Fruit fly (Drosophila melanogaster): ENCODE results near the gene CG15765.
A peak's percentile ranks its signal among the peaks of the same experiment; 100 is the strongest.

The CG15765 gene

dm6 chrX:5883394-5883793 is 65.0 kb downstream of the CG15765 start (continued):
- TF ChIP-seq CG13123 (GFP tag; optimal IDR thresholded peaks at IDR 0.05) (peak; percentile 25), CG11695 (GFP tag; IDR thresholded peaks at IDR 0.05) (no peak), CG12769 (tag; optimal IDR thresholded peaks at IDR 0.05) (peak; percentile 46), E2f1 (GFP tag; IDR thresholded peaks at IDR 0.05) (peak; percentile 37; the same call in 1 of the 2 replicates), Opbp (GFP tag; IDR thresholded peaks at IDR 0.05; ENCODE audit: partially characterized antibody) (peak; percentile 49; the same call in 1 of the 3 replicates), CG16863 (GFP tag; optimal IDR thresholded peaks at IDR 0.05) (peak; percentile 20), CG1529 (GFP tag; optimal IDR thresholded peaks at IDR 0.05) (no peak), zen (tag; optimal IDR thresholded peaks at IDR 0.05) (peak; percentile 65), CG13894 (tag; optimal IDR thresholded peaks at IDR 0.05) (peak; percentile 67), Fer1 (GFP tag; optimal IDR thresholded peaks at IDR 0.05) (peak; percentile 5), CG12155 (GFP tag; optimal IDR thresholded peaks at IDR 0.05) (peak; percentile 6), zf30C (GFP tag; optimal IDR thresholded peaks at IDR 0.05) (no peak), lilli (GFP tag; optimal IDR thresholded peaks at IDR 0.05) (peak; percentile 40), lmd (GFP tag; IDR thresholded peaks at IDR 0.05) (peak; percentile 38; the same call in 1 of the 2 replicates), CG1603 (tag; optimal IDR thresholded peaks at IDR 0.05) (peak; percentile 77), pan (optimal IDR thresholded peaks at IDR 0.05) (no peak), pan (GFP tag; optimal IDR thresholded peaks at IDR 0.05 in 1 of 2, IDR thresholded peaks at IDR 0.05 in 1 of 2) (peak in 1 of 2 experiments; percentile 42), chn (GFP tag; optimal IDR thresholded peaks at IDR 0.05) (peak; percentile 9), CG4617 (GFP tag; optimal IDR thresholded peaks at IDR 0.05; ENCODE audit: borderline replicate concordance) (peak; percentile 23), nau (GFP tag; optimal IDR thresholded peaks at IDR 0.05) (no peak), shn (GFP tag; optimal IDR thresholded peaks at IDR 0.05) (peak; percentile 12), CG10209 (GFP tag; optimal IDR thresholded peaks at IDR 0.05) (no peak), pnt (GFP tag; optimal IDR thresholded peaks at IDR 0.05) (peak; percentile 45), ewg (GFP tag; optimal IDR thresholded peaks at IDR 0.05) (peak; percentile 20), Sox102F (GFP tag; optimal IDR thresholded peaks at IDR 0.05) (peak; percentile 21), CG18011 (GFP tag; optimal IDR thresholded peaks at IDR 0.05) (no peak), zen2 (GFP tag; IDR thresholded peaks at IDR 0.05; ENCODE audit: partially characterized antibody) (no peak), CG31388 (GFP tag; optimal IDR thresholded peaks at IDR 0.05) (no peak), CG5245 (GFP tag; optimal IDR thresholded peaks at IDR 0.05) (peak; percentile 10), ranshi (GFP tag; IDR thresholded peaks at IDR 0.05) (peak; percentile 13; the same call in 1 of the 2 replicates), scrt (GFP tag; optimal IDR thresholded peaks at IDR 0.05) (peak; percentile 1), slou (GFP tag; optimal IDR thresholded peaks at IDR 0.05) (peak; percentile 19), Tbp (GFP tag; optimal IDR thresholded peaks at IDR 0.05) (no peak), CG11560 (tag; IDR thresholded peaks at IDR 0.05) (no peak), CG4707 (GFP tag; optimal IDR thresholded peaks at IDR 0.05) (no peak), CG33213 (GFP tag; optimal IDR thresholded peaks at IDR 0.05) (peak; percentile 47), CG12744 (GFP tag; optimal IDR thresholded peaks at IDR 0.05) (peak; percentile 10), Meics (GFP tag; optimal IDR thresholded peaks at IDR 0.05) (peak; percentile 46), CG4282 (GFP tag; optimal IDR thresholded peaks at IDR 0.05) (no peak), CG2116 (GFP tag; optimal IDR thresholded peaks at IDR 0.05) (peak; percentile 92), CG15011 (GFP tag; optimal IDR thresholded peaks at IDR 0.05) (no peak), Dip3 (GFP tag; optimal IDR thresholded peaks at IDR 0.05) (peak; percentile 21), sob (GFP tag; IDR thresholded peaks at IDR 0.05) (peak; percentile 57), dan (GFP tag; IDR thresholded peaks at IDR 0.05) (no peak), Lhr (GFP tag; optimal IDR thresholded peaks at IDR 0.05) (peak; percentile 82), CG17568 (GFP tag; optimal IDR thresholded peaks at IDR 0.05) (peak; percentile 8), Gug (GFP tag; IDR thresholded peaks at IDR 0.05) (peak; percentile 29; the same call in 1 of the 4 replicates), CG2712 (tag; optimal IDR thresholded peaks at IDR 0.05) (peak; percentile 46), otp (GFP tag; IDR thresholded peaks at IDR 0.05) (0 out of 3 replicates have a peak, but pooled peaks have one; percentile 32), CG12104 (GFP tag; optimal IDR thresholded peaks at IDR 0.05) (no peak), rib (GFP tag; IDR thresholded peaks at IDR 0.05) (0 out of 2 replicates have a peak, but pooled peaks have one; percentile 30)
